Fruit fly (Drosophila melanogaster) whole organism, embryonic: ENCODE measurements around the gene Dnai2.

Source experiments
- Bteb2 ChIP-seq: fragments of 200-800 bp; sonication (Bioruptor generic); optimal IDR thresholded peaks from 2 replicates; lab custom pipeline; 2016; ENCODE audit warnings: missing biosample characterization, missing genetic modification characterization
- CG11398 ChIP-seq: fragments of 200-800 bp; sonication (Bioruptor generic); optimal IDR thresholded peaks from 2 replicates; lab custom pipeline; 2016; ENCODE audit warnings: missing biosample characterization, missing genetic modification characterization
- CG13123 ChIP-seq: fragments of 200-800 bp; sonication (Bioruptor generic); optimal IDR thresholded peaks from 2 replicates; lab custom pipeline; 2016; ENCODE audit warnings: missing biosample characterization, missing genetic modification characterization
- CG14710 ChIP-seq: fragments of 200-800 bp; sonication (Bioruptor generic); optimal IDR thresholded peaks from 3 replicates; lab custom pipeline; 2019; ENCODE audit warnings: missing biosample characterization, mild to moderate bottlenecking, missing genetic modification characterization, moderate library complexity
- CG16813 ChIP-seq: fragments of 200-800 bp; sonication (Bioruptor generic); IDR thresholded peaks from 3 replicates; pipeline ENCODE4 v1.3.6; 2022; ENCODE audit warnings: missing biosample characterization, missing genetic modification characterization; ENCODE audit not compliant: partially characterized antibody
- CG1792 ChIP-seq: fragments of 200-800 bp; sonication (Bioruptor generic); optimal IDR thresholded peaks from 2 replicates; lab custom pipeline; 2016; ENCODE audit warnings: missing biosample characterization, missing genetic modification characterization
- CG18619 ChIP-seq: fragments of 200-800 bp; sonication (Bioruptor generic); optimal IDR thresholded peaks from 3 replicates; lab custom pipeline; 2017; ENCODE audit warnings: missing biosample characterization, mild to moderate bottlenecking, missing genetic modification characterization
- CG2129 ChIP-seq: fragments of 200-800 bp; sonication (Bioruptor generic); IDR thresholded peaks from 2 replicates; pipeline ENCODE4 v1.3.6; 2022; ENCODE audit warnings: missing biosample characterization, missing genetic modification characterization; ENCODE audit not compliant: partially characterized antibody
- CG2199 ChIP-seq: fragments of 200-800 bp; sonication (Bioruptor generic); IDR thresholded peaks from 3 replicates; pipeline ENCODE4 v1.3.6; 2022; ENCODE audit warnings: missing biosample characterization, missing genetic modification characterization
- CG2202 ChIP-seq: fragments of 200-800 bp; sonication (Bioruptor generic); optimal IDR thresholded peaks from 2 replicates; lab custom pipeline; 2018; ENCODE audit warnings: missing biosample characterization, mild to moderate bottlenecking, missing genetic modification characterization
- CG34422 ChIP-seq: fragments of 200-800 bp; sonication (Bioruptor generic); IDR thresholded peaks from 3 replicates; pipeline ENCODE4 v1.3.6; 2022; ENCODE audit warnings: missing biosample characterization, missing genetic modification characterization
- CG6791 ChIP-seq: fragments of 200-800 bp; sonication (Bioruptor generic); IDR thresholded peaks from 3 replicates; pipeline ENCODE4 v1.3.6; 2022; ENCODE audit warnings: missing biosample characterization, missing genetic modification characterization; ENCODE audit not compliant: partially characterized antibody
- CG7357 ChIP-seq: fragments of 200-800 bp; sonication (Bioruptor generic); IDR thresholded peaks from 3 replicates; pipeline ENCODE4 v1.3.6; 2022; ENCODE audit warnings: missing biosample characterization, missing genetic modification characterization
- CG7963 ChIP-seq: fragments of 200-800 bp; sonication (Bioruptor generic); IDR thresholded peaks from 3 replicates; pipeline ENCODE4 v1.3.6; 2022; ENCODE audit warnings: missing biosample characterization, missing genetic modification characterization; ENCODE audit not compliant: partially characterized antibody
- CG8281 ChIP-seq: fragments of 200-800 bp; sonication (Bioruptor generic); optimal IDR thresholded peaks from 2 replicates; lab custom pipeline; 2018; ENCODE audit warnings: missing biosample characterization, mild to moderate bottlenecking, missing genetic modification characterization, moderate library complexity
- CTCF ChIP-seq: fragments of 200-800 bp; sonication (Bioruptor generic); optimal IDR thresholded peaks from 2 replicates; lab custom pipeline; 2017; ENCODE audit warnings: missing biosample characterization, mild to moderate bottlenecking, missing genetic modification characterization, moderate library complexity
- Dfd ChIP-seq, 2 experiments: fragments of >200 bp; optimal IDR thresholded peaks; 2 replicates each; lab custom pipeline; 2017; ENCODE audit warnings: missing biosample characterization in 2 of 2, missing genetic modification characterization in 2 of 2
- Dref ChIP-seq: fragments of 200-800 bp; sonication (Bioruptor generic); IDR thresholded peaks from 2 replicates; pipeline ENCODE4 v1.3.6; 2022; ENCODE audit warnings: missing biosample characterization, missing genetic modification characterization
- E2f1 ChIP-seq: fragments of 200-800 bp; sonication (Bioruptor generic); IDR thresholded peaks from 2 replicates; pipeline ENCODE4 v1.3.6; 2022; ENCODE audit warnings: missing biosample characterization, missing genetic modification characterization
- HLHmδ ChIP-seq: fragments of 200-800 bp; sonication (Bioruptor generic); optimal IDR thresholded peaks from 2 replicates; lab custom pipeline; 2018; ENCODE audit warnings: missing biosample characterization, mild to moderate bottlenecking, missing genetic modification characterization, moderate library complexity
- Hmx ChIP-seq: fragments of 200-800 bp; sonication (Bioruptor generic); optimal IDR thresholded peaks from 2 replicates; lab custom pipeline; 2016; ENCODE audit warnings: missing biosample characterization, missing genetic modification characterization
- MESR4 ChIP-seq: fragments of 200-800 bp; sonication (Bioruptor generic); optimal IDR thresholded peaks from 2 replicates; lab custom pipeline; 2018; ENCODE audit warnings: missing biosample characterization, mild to moderate bottlenecking, missing genetic modification characterization, moderate library complexity
- MTF-1 ChIP-seq: fragments of 200-800 bp; sonication (Bioruptor generic); optimal IDR thresholded peaks from 2 replicates; lab custom pipeline; 2018; ENCODE audit warnings: missing biosample characterization, mild to moderate bottlenecking, missing genetic modification characterization, borderline replicate concordance
- Neu2 ChIP-seq: fragments of 200-800 bp; sonication (Bioruptor generic); optimal IDR thresholded peaks from 3 replicates; lab custom pipeline; 2016; ENCODE audit warnings: missing biosample characterization, missing genetic modification characterization, borderline replicate concordance
- Ssrp ChIP-seq: fragments of 200-800 bp; sonication (Bioruptor generic); optimal IDR thresholded peaks from 2 replicates; lab custom pipeline; 2018; ENCODE audit warnings: missing biosample characterization, mild to moderate bottlenecking, missing genetic modification characterization, moderate library complexity
- TFAM ChIP-seq: fragments of 200-800 bp; sonication (Bioruptor generic); optimal IDR thresholded peaks from 2 replicates; lab custom pipeline; 2017; ENCODE audit warnings: missing biosample characterization, missing genetic modification characterization, inconsistent platforms
- Usf ChIP-seq: fragments of 200-800 bp; sonication (Bioruptor generic); optimal IDR thresholded peaks from 2 replicates; lab custom pipeline; 2017; ENCODE audit warnings: missing genotype, missing biosample characterization, missing genetic modification characterization
- ac ChIP-seq: fragments of 200-800 bp; sonication (Bioruptor generic); optimal IDR thresholded peaks from 3 replicates; lab custom pipeline; 2017; ENCODE audit warnings: missing biosample characterization, mild to moderate bottlenecking, missing genetic modification characterization
- bcd ChIP-seq: fragments of 200-800 bp; sonication (Bioruptor generic); optimal IDR thresholded peaks from 2 replicates; lab custom pipeline; 2017; ENCODE audit warnings: missing biosample characterization, mild to moderate bottlenecking, missing genetic modification characterization
- bowl ChIP-seq: fragments of 200-800 bp; sonication (Bioruptor generic); IDR thresholded peaks from 2 replicates; pipeline ENCODE4 v1.3.6; 2022; ENCODE audit warnings: missing biosample characterization, missing genetic modification characterization
- crp ChIP-seq, 2 experiments: fragments of 200-800 bp; sonication (Bioruptor generic); optimal IDR thresholded peaks; 2 replicates in 1 of 2; 3 replicates in 1 of 2; lab custom pipeline; 2017; ENCODE audit warnings: missing biosample characterization in 2 of 2, missing genetic modification characterization in 2 of 2, mild to moderate bottlenecking in 1 of 2, moderate library complexity in 1 of 2
- dmrt11E ChIP-seq: fragments of 200-800 bp; sonication (Bioruptor generic); optimal IDR thresholded peaks from 3 replicates; lab custom pipeline; 2018; ENCODE audit warnings: missing biosample characterization, mild to moderate bottlenecking, missing genetic modification characterization, moderate library complexity
- dpn ChIP-seq, 2 experiments: fragments of 200-800 bp; sonication (Bioruptor generic); optimal IDR thresholded peaks; 3 replicates each; lab custom pipeline; 2016; ENCODE audit warnings: missing biosample characterization in 2 of 2, missing genetic modification characterization in 2 of 2
- dysf ChIP-seq: fragments of 200-800 bp; sonication (Bioruptor generic); IDR thresholded peaks from 3 replicates; pipeline ENCODE4 v1.3.6; 2022; ENCODE audit warnings: missing biosample characterization, missing genetic modification characterization
- gce ChIP-seq: fragments of 200-800 bp; sonication (Bioruptor generic); IDR thresholded peaks from 3 replicates; pipeline ENCODE4 v1.3.6; 2022; ENCODE audit warnings: missing biosample characterization, missing genetic modification characterization
- her ChIP-seq: fragments of 200-800 bp; sonication (Bioruptor generic); optimal IDR thresholded peaks from 2 replicates; lab custom pipeline; 2016; ENCODE audit warnings: missing biosample characterization, missing genetic modification characterization
- hkb ChIP-seq, 2 experiments: fragments of 200-800 bp in 1 of 2; fragments of >200 bp in 1 of 2; sonication (Bioruptor generic) in 1 of 2; IDR thresholded peaks in 1 of 2; optimal IDR thresholded peaks in 1 of 2; 2 replicates each; pipeline versions ENCODE4 v1.3.6 to Lab custom; 2017 to 2022; ENCODE audit warnings: missing biosample characterization in 1 of 2, missing genetic modification characterization in 1 of 2
- jing ChIP-seq: fragments of 200-800 bp; sonication (Bioruptor generic); optimal IDR thresholded peaks from 2 replicates; lab custom pipeline; 2018; ENCODE audit warnings: missing biosample characterization, mild to moderate bottlenecking, missing genetic modification characterization
- nom ChIP-seq: fragments of 200-800 bp; sonication (Bioruptor generic); optimal IDR thresholded peaks from 2 replicates; lab custom pipeline; 2017; ENCODE audit warnings: missing biosample characterization, missing genetic modification characterization, mild to moderate bottlenecking, moderate library complexity, missing genetic modification reagents
- phol ChIP-seq: fragments of 200-800 bp; sonication (Bioruptor generic); optimal IDR thresholded peaks from 3 replicates; lab custom pipeline; 2018; ENCODE audit warnings: missing biosample characterization, mild to moderate bottlenecking, missing genetic modification characterization, moderate library complexity
- rib ChIP-seq: fragments of 200-800 bp; sonication (Bioruptor generic); IDR thresholded peaks from 2 replicates; pipeline ENCODE4 v1.3.6; 2022; ENCODE audit warnings: missing biosample characterization, missing genetic modification characterization
- run ChIP-seq: fragments of 200-800 bp; sonication (Bioruptor generic); optimal IDR thresholded peaks from 3 replicates; lab custom pipeline; 2018; ENCODE audit warnings: missing biosample characterization, mild to moderate bottlenecking, missing genetic modification characterization
- sc ChIP-seq, 3 experiments: fragments of >200 bp in 2 of 3; fragments of 200-800 bp in 1 of 3; sonication (Bioruptor generic) in 1 of 3; optimal IDR thresholded peaks; 2 replicates in 2 of 3; 3 replicates in 1 of 3; lab custom pipeline; 2017; ENCODE audit warnings: mild to moderate bottlenecking in 1 of 3, missing biosample characterization in 1 of 3, missing genetic modification characterization in 1 of 3, missing genetic modification reagents in 1 of 3
- sisA ChIP-seq: fragments of 200-800 bp; sonication (Bioruptor generic); IDR thresholded peaks from 2 replicates; pipeline ENCODE4 v1.3.6; 2022; ENCODE audit warnings: missing biosample characterization, missing genetic modification characterization
- sug ChIP-seq: fragments of 200-800 bp; optimal IDR thresholded peaks from 2 replicates; lab custom pipeline; 2019; ENCODE audit warnings: missing biosample characterization, mild to moderate bottlenecking, missing genetic modification characterization, moderate library complexity
- tio ChIP-seq: fragments of 200-800 bp; sonication (Bioruptor generic); optimal IDR thresholded peaks from 2 replicates; lab custom pipeline; 2017; ENCODE audit warnings: missing biosample characterization, missing genetic modification characterization, inconsistent platforms
- tx ChIP-seq: fragments of 200-800 bp; sonication (Bioruptor generic); optimal IDR thresholded peaks from 2 replicates; lab custom pipeline; 2016; ENCODE audit warnings: missing biosample characterization, missing genetic modification characterization
- usp ChIP-seq: fragments of >200 bp; optimal IDR thresholded peaks from 2 replicates; lab custom pipeline; 2017; ENCODE audit warnings: missing biosample characterization, missing genetic modification characterization
- z ChIP-seq: fragments of 200-800 bp; sonication (Bioruptor generic); IDR thresholded peaks from 3 replicates; pipeline ENCODE4 v1.3.6; 2022; ENCODE audit warnings: missing biosample characterization, missing genetic modification characterization
- zen ChIP-seq: fragments of 200-800 bp; sonication (Bioruptor generic); optimal IDR thresholded peaks from 3 replicates; lab custom pipeline; 2018; ENCODE audit warnings: missing biosample characterization, mild to moderate bottlenecking, missing genetic modification characterization, moderate library complexity

Gene Dnai2

dm6 chr3L:11648410-11648809 is 50.7 kb downstream of the Dnai2 start, which contains the start of the genes RIOK1 and Polr3H (continued):
- TF ChIP-seq Dref (GFP tag; lab: Robert Waterston, UW) (no peak), rib (GFP tag; lab: Robert Waterston, UW) (0 out of 2 replicates have a peak, but pooled peaks have one; percentile 40), usp (no peak), CG1792 (peak; percentile 34), Neu2 (GFP tag; lab: Kevin White, UChicago) (peak; percentile 13), z (GFP tag; lab: Robert Waterston, UW) (no peak), Bteb2 (peak; percentile 73), tio (GFP tag; lab: Kevin White, UChicago) (no peak), her (GFP tag; lab: Kevin White, UChicago) (peak; percentile 63), E2f1 (GFP tag; lab: Robert Waterston, UW) (peak; percentile 48), dysf (peak; percentile 66), tx (GFP tag; lab: Kevin White, UChicago) (peak; percentile 75), Usf (no peak), CG8281 (tag; lab: Kevin White, UChicago) (no peak), Dfd (GFP tag; optimal IDR thresholded peaks at IDR 0.05; lab: Kevin White, UChicago) (no peak), CG16813 (no peak), HLHmδ (GFP tag; lab: Kevin White, UChicago) (no peak), bowl (GFP tag; lab: Robert Waterston, UW) (no peak), nom (no peak), sug (no peak), CG2199 (0 out of 3 replicates have a peak, but pooled peaks have one; percentile 20), zen (peak; percentile 35), sc (optimal IDR thresholded peaks at IDR 0.05; lab: Kevin White, UChicago) (no peak), sc (GFP tag; optimal IDR thresholded peaks at IDR 0.05; lab: Kevin White, UChicago) (peak; percentile 21), CG6791 (GFP tag; lab: Robert Waterston, UW) (no peak), hkb (optimal IDR thresholded peaks at IDR 0.05; lab: Kevin White, UChicago) (no peak), hkb (GFP tag; IDR thresholded peaks at IDR 0.05; lab: Robert Waterston, UW) (peak; percentile 77), CG14710 (tag; lab: Kevin White, UChicago) (peak; percentile 78), CG2129 (GFP tag; lab: Robert Waterston, UW) (no peak), CG11398 (GFP tag; lab: Kevin White, UChicago) (peak; percentile 14), crp (GFP tag; optimal IDR thresholded peaks at IDR 0.05; lab: Kevin White, UChicago) (peak; percentile 64 to 90), CG7357 (no peak), CG34422 (peak; percentile 76; the same call in 2 of the 3 replicates), dmrt11E (tag; lab: Kevin White, UChicago) (peak; percentile 46), CG13123 (GFP tag; lab: Kevin White, UChicago) (peak; percentile 65), bcd (peak; percentile 55), ac (no peak), CG2202 (tag; lab: Kevin White, UChicago) (peak; percentile 14), run (tag; lab: Kevin White, UChicago) (no peak), sisA (GFP tag; lab: Robert Waterston, UW) (peak; percentile 56), gce (GFP tag; lab: Robert Waterston, UW) (no peak), Ssrp (peak; percentile 43), MESR4 (GFP tag; lab: Kevin White, UChicago) (peak; percentile 15), jing (GFP tag; lab: Kevin White, UChicago) (peak; percentile 6), MTF-1 (GFP tag; lab: Kevin White, UChicago) (no peak), TFAM (GFP tag; lab: Kevin White, UChicago) (no peak), CG7963 (GFP tag; lab: Robert Waterston, UW) (no peak), CTCF (GFP tag; lab: Kevin White, UChicago) (no peak), dpn (GFP tag; optimal IDR thresholded peaks at IDR 0.05; lab: Kevin White, UChicago) (peak; percentile 80 to 83), phol (tag; lab: Kevin White, UChicago) (peak; percentile 96), CG18619 (GFP tag; lab: Kevin White, UChicago) (peak; percentile 27), Hmx (GFP tag; lab: Kevin White, UChicago) (peak; percentile 66)
